Worm (Caenorhabditis elegans): ENCODE results near the gene Y57G11C.1147.

ce11 chrIV:14765336-14765735, 32.0 kb downstream of the Y57G11C.1147 start, which contains the start of gene Y57G11C.5:
- TF ChIP-seq jun-1 (tag; optimal IDR thresholded peaks at IDR 0.05) = no peak
- no peak for TF ChIP-seq ztf-4 (tag; optimal IDR thresholded peaks at IDR 0.05)
- no peak for TF ChIP-seq ceh-16 (tag; optimal IDR thresholded peaks at IDR 0.05)
- TF ChIP-seq ZK546.5 (tag; optimal IDR thresholded peaks at IDR 0.05) = no peak
- no peak for TF ChIP-seq nhr-67 (tag; optimal IDR thresholded peaks at IDR 0.05)
- no peak for TF ChIP-seq nhr-76 (tag; optimal IDR thresholded peaks at IDR 0.05)
- no peak for TF ChIP-seq R02D3.7 (tag; optimal IDR thresholded peaks at IDR 0.05)
- TF ChIP-seq aly-2 (tag; optimal IDR thresholded peaks at IDR 0.05) = no peak
- no peak for TF ChIP-seq sea-2 (GFP tag; optimal IDR thresholded peaks at IDR 0.05)
- no peak for TF ChIP-seq mdl-1 (tag; optimal IDR thresholded peaks at IDR 0.05)
- TF ChIP-seq nhr-12 (tag; optimal IDR thresholded peaks at IDR 0.05) = no peak
- TF ChIP-seq mml-1 (tag; optimal IDR thresholded peaks at IDR 0.05) = no peak
- no peak for TF ChIP-seq fkh-10 (GFP tag; optimal IDR thresholded peaks at IDR 0.05)
- no peak for TF ChIP-seq ztf-11 (tag; optimal IDR thresholded peaks at IDR 0.05)
